Fruit fly (Drosophila melanogaster) whole organism, pupa: Measurements from ENCODE around the gene HP4.

Source experiments
- CG8159 ChIP-seq: fragments of 200-800 bp; sonication (Bioruptor generic); optimal IDR thresholded peaks from 3 replicates; lab custom pipeline; 2018; ENCODE audit warnings: missing biosample characterization, mild to moderate bottlenecking, missing genetic modification characterization, moderate library complexity
- CG9948 ChIP-seq: fragments of 200-800 bp; sonication (Bioruptor generic); optimal IDR thresholded peaks from 2 replicates; lab custom pipeline; 2018; ENCODE audit warnings: missing biosample characterization, mild to moderate bottlenecking, missing genetic modification characterization, moderate library complexity
- D1 ChIP-seq: fragments of 200-800 bp; sonication (Bioruptor generic); optimal IDR thresholded peaks from 2 replicates; lab custom pipeline; 2018; ENCODE audit warnings: missing biosample characterization, mild to moderate bottlenecking, missing genetic modification characterization, moderate library complexity
- EcR ChIP-seq: fragments of 200-800 bp; sonication (Bioruptor generic); optimal IDR thresholded peaks from 3 replicates; lab custom pipeline; 2019; ENCODE audit warnings: missing biosample characterization, missing genetic modification characterization, mild to moderate bottlenecking, moderate library complexity, missing genetic modification reagents
- gl ChIP-seq: fragments of 200-800 bp; sonication (Bioruptor generic); optimal IDR thresholded peaks from 2 replicates; lab custom pipeline; 2018; ENCODE audit warnings: missing biosample characterization, mild to moderate bottlenecking, missing genetic modification characterization

dm6 chr3L:7960707-7961695 is 15.0 kb downstream of the HP4 start:
- no peak for TF ChIP-seq CG9948 (tag; lab: Kevin White, UChicago)
- TF ChIP-seq CG8159 (tag; lab: Kevin White, UChicago) = no peak
- no peak for TF ChIP-seq gl (tag; lab: Kevin White, UChicago)
- no peak for TF ChIP-seq D1 (tag; lab: Kevin White, UChicago)
- no peak for TF ChIP-seq EcR
